Worm (Caenorhabditis elegans) whole organism, midembryonic: ENCODE measurements around the gene C23H3.5.

ENCODE experiments used
- flt-1 ChIP-seq: fragments of 200-800 bp; sonication (Bioruptor generic); IDR thresholded peaks from 2 replicates; pipeline ENCODE4 v1.3.6; 2022; ENCODE audit warnings: missing genetic modification characterization, missing compliant biosample characterization
- ref-1 ChIP-seq: fragments of 200-800 bp; sonication (Bioruptor generic); conservative IDR thresholded peaks from 2 replicates; pipeline ENCODE4 v1.3.6; 2022; ENCODE audit warnings: missing genetic modification reagents, missing genetic modification characterization, missing compliant biosample characterization

DNA sequence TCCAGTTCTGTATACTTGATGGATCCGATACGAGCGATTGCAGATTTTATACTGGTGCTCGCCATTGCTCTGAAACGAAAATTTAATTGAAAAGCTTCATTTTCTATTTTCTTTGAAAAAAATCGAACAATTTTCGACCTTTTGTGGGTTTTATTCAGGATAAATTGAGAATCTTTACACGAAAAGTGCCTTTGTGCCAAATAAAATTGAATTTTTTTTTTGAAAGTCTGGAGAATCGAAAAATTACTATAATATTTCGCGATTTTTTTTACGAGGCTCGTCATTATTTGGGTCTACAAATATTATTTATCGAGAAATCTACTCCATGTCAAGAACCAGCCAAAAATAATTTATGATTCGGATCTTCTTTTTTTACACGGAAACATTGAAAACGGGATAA, 5.5 kb upstream of the C23H3.5 start, which contains the start of gene F23F1.10:
- TF ChIP-seq flt-1 (GFP tag; lab: Robert Waterston, UW), result no peak
- no peak for TF ChIP-seq ref-1 (GFP tag; lab: Robert Waterston, UW)
